Worm (Caenorhabditis elegans) whole organism, L2 larva: ENCODE measurements around the gene rnr-2.

Experiments used
- C34F6.9 ChIP-seq: fragments of 150-350 bp; optimal IDR thresholded peaks from 2 replicates; lab custom pipeline; 2014; ENCODE audit warnings: missing biosample characterization, missing genetic modification characterization
- aly-2 ChIP-seq: fragments of 150-350 bp; optimal IDR thresholded peaks from 2 replicates; lab custom pipeline; 2014; ENCODE audit warnings: missing biosample characterization, missing genetic modification characterization
- elt-3 ChIP-seq: sonication (generic microtip); optimal IDR thresholded peaks from 2 replicates; lab custom pipeline; 2017; ENCODE audit warnings: missing biosample characterization, missing genetic modification characterization
- fos-1 ChIP-seq: fragments of 150-350 bp; optimal IDR thresholded peaks from 2 replicates; lab custom pipeline; 2014; ENCODE audit warnings: missing biosample characterization, missing genetic modification characterization
- lin-11 ChIP-seq: fragments of 150-350 bp; sonication (generic microtip); optimal IDR thresholded peaks from 2 replicates; lab custom pipeline; 2014; ENCODE audit warnings: missing biosample characterization, missing genetic modification characterization, inconsistent platforms, mixed read lengths
- lin-39 ChIP-seq: fragments of 150-350 bp; optimal IDR thresholded peaks from 2 replicates; lab custom pipeline; 2014; ENCODE audit warnings: missing biosample characterization, missing genetic modification reagents, missing genetic modification characterization
- mdl-1 ChIP-seq, 2 experiments: fragments of 150-350 bp in 1 of 2; sonication (generic microtip) in 1 of 2; optimal IDR thresholded peaks; 2 replicates each; lab custom pipeline; 2017; ENCODE audit warnings: missing biosample characterization in 2 of 2, missing genetic modification characterization in 2 of 2
- nhr-10 ChIP-seq: sonication (generic microtip); optimal IDR thresholded peaks from 2 replicates; lab custom pipeline; 2017; ENCODE audit warnings: missing biosample characterization, missing genetic modification characterization
- nhr-12 ChIP-seq: fragments of 150-350 bp; optimal IDR thresholded peaks from 2 replicates; lab custom pipeline; 2014; ENCODE audit warnings: missing biosample characterization, missing genetic modification characterization
- nhr-237 ChIP-seq: fragments of 150-350 bp; optimal IDR thresholded peaks from 2 replicates; lab custom pipeline; 2014; ENCODE audit warnings: missing biosample characterization, missing genetic modification characterization
- unc-39 ChIP-seq: fragments of 150-350 bp; optimal IDR thresholded peaks from 2 replicates; lab custom pipeline; 2014; ENCODE audit warnings: missing biosample characterization, missing genetic modification characterization
- unc-62 ChIP-seq: fragments of 150-350 bp; optimal IDR thresholded peaks from 2 replicates; lab custom pipeline; 2014; ENCODE audit warnings: missing biosample characterization, missing genetic modification reagents, missing genetic modification characterization

ce11 chrIII:4049150-4049549, 45.6 kb downstream of the rnr-2 start:
- no peak for TF ChIP-seq nhr-237
- TF ChIP-seq C34F6.9 = no peak
- no peak for TF ChIP-seq unc-39 (tag; lab: Kevin White, UChicago)
- TF ChIP-seq nhr-12 (tag; lab: Kevin White, UChicago) = no peak
- TF ChIP-seq lin-11 (tag; lab: Kevin White, UChicago) = no peak
- TF ChIP-seq fos-1 (tag; lab: Kevin White, UChicago) = no peak
- TF ChIP-seq nhr-10 = no peak
- TF ChIP-seq elt-3 (tag; lab: Kevin White, UChicago) = no peak
- TF ChIP-seq unc-62 (GFP tag; lab: Kevin White, UChicago) = no peak
- TF ChIP-seq aly-2 (tag; lab: Kevin White, UChicago) = no peak
- no peak for TF ChIP-seq mdl-1 (tag; optimal IDR thresholded peaks at IDR 0.05; lab: Kevin White, UChicago)
- TF ChIP-seq lin-39 (tag; lab: Kevin White, UChicago) = no peak
